Fruit fly (Drosophila melanogaster) whole organism, embryonic: ENCODE results near the gene CG3032.
A peak's percentile ranks its signal among the peaks of the same experiment; 100 is the strongest.

ENCODE experiments used
- CG10147 ChIP-seq: fragments of 200-800 bp; sonication (Bioruptor generic); optimal IDR thresholded peaks from 2 replicates; lab custom pipeline; 2019; ENCODE audit warnings: missing biosample characterization, mild to moderate bottlenecking, missing genetic modification characterization, moderate library complexity
- CG11504 ChIP-seq: fragments of 200-800 bp; sonication (Bioruptor generic); optimal IDR thresholded peaks from 3 replicates; lab custom pipeline; 2019; ENCODE audit warnings: missing biosample characterization, mild to moderate bottlenecking, missing genetic modification characterization, moderate library complexity
- CG11696 ChIP-seq: fragments of 200-800 bp; sonication (Bioruptor generic); IDR thresholded peaks from 2 replicates; pipeline ENCODE4 v1.3.6; 2022; ENCODE audit warnings: missing biosample characterization, missing genetic modification characterization
- CG14965 ChIP-seq: fragments of 200-800 bp; sonication (Bioruptor generic); optimal IDR thresholded peaks from 2 replicates; lab custom pipeline; 2016; ENCODE audit warnings: missing biosample characterization, missing genetic modification characterization, borderline replicate concordance
- CG1647 ChIP-seq: fragments of 200-800 bp; sonication (Bioruptor generic); optimal IDR thresholded peaks from 3 replicates; lab custom pipeline; 2016; ENCODE audit warnings: missing biosample characterization, missing genetic modification characterization
- CG18619 ChIP-seq: fragments of 200-800 bp; sonication (Bioruptor generic); optimal IDR thresholded peaks from 3 replicates; lab custom pipeline; 2017; ENCODE audit warnings: missing biosample characterization, mild to moderate bottlenecking, missing genetic modification characterization
- CG30020 ChIP-seq: fragments of 200-800 bp; optimal IDR thresholded peaks from 2 replicates; lab custom pipeline; 2019; ENCODE audit warnings: missing biosample characterization, mild to moderate bottlenecking, missing genetic modification characterization, moderate library complexity
- CG3163 ChIP-seq: fragments of 200-800 bp; sonication (Bioruptor generic); optimal IDR thresholded peaks from 3 replicates; lab custom pipeline; 2016; ENCODE audit warnings: missing biosample characterization, missing genetic modification characterization
- CG5953 ChIP-seq: fragments of 200-800 bp; sonication (Bioruptor generic); IDR thresholded peaks from 2 replicates; pipeline ENCODE4 v1.3.6; 2022; ENCODE audit warnings: missing biosample characterization, missing genetic modification characterization
- CG6175 ChIP-seq: fragments of 200-800 bp; sonication (Bioruptor generic); IDR thresholded peaks from 3 replicates; pipeline ENCODE4 v1.3.6; 2022; ENCODE audit warnings: missing biosample characterization, missing genetic modification characterization
- CG6272 ChIP-seq: fragments of 200-800 bp; sonication (Bioruptor generic); IDR thresholded peaks from 2 replicates; pipeline ENCODE4 v1.3.6; 2022; ENCODE audit warnings: missing biosample characterization, missing genetic modification characterization
- CG6689 ChIP-seq: fragments of 200-800 bp; sonication (Bioruptor generic); IDR thresholded peaks from 2 replicates; pipeline ENCODE4 v1.3.6; 2022; ENCODE audit warnings: missing biosample characterization, missing genetic modification characterization
- CG7745 ChIP-seq: fragments of 200-800 bp; sonication (Bioruptor generic); optimal IDR thresholded peaks from 2 replicates; lab custom pipeline; 2018; ENCODE audit warnings: missing biosample characterization, mild to moderate bottlenecking, missing genetic modification characterization, moderate library complexity
- CG7839 ChIP-seq: fragments of 200-800 bp; sonication (Bioruptor generic); optimal IDR thresholded peaks from 3 replicates; lab custom pipeline; 2018; ENCODE audit warnings: missing biosample characterization, mild to moderate bottlenecking, missing genetic modification characterization, moderate library complexity
- CG8281 ChIP-seq: fragments of 200-800 bp; sonication (Bioruptor generic); optimal IDR thresholded peaks from 2 replicates; lab custom pipeline; 2018; ENCODE audit warnings: missing biosample characterization, mild to moderate bottlenecking, missing genetic modification characterization, moderate library complexity
- CG8290 ChIP-seq, 3 experiments: fragments of 200-800 bp; sonication (Bioruptor generic); optimal IDR thresholded peaks; 2 replicates each; lab custom pipeline; 2016 to 2019; ENCODE audit warnings: missing biosample characterization in 3 of 3, missing genetic modification characterization in 3 of 3, mild to moderate bottlenecking in 2 of 3, moderate library complexity in 1 of 3
- CG9215 ChIP-seq: fragments of 200-800 bp; sonication (Bioruptor generic); IDR thresholded peaks from 2 replicates; pipeline ENCODE4 v1.3.6; 2022; ENCODE audit warnings: missing biosample characterization, missing genetic modification characterization
- CG9437 ChIP-seq: fragments of 200-800 bp; sonication (Bioruptor generic); optimal IDR thresholded peaks from 2 replicates; lab custom pipeline; 2018; ENCODE audit warnings: missing biosample characterization, mild to moderate bottlenecking, missing genetic modification characterization
- CG9817 ChIP-seq: fragments of 200-800 bp; sonication (Bioruptor generic); optimal IDR thresholded peaks from 2 replicates; lab custom pipeline; 2018; ENCODE audit warnings: missing biosample characterization, mild to moderate bottlenecking, missing genetic modification characterization, moderate library complexity
- Fer1 ChIP-seq: fragments of 200-800 bp; sonication (Bioruptor generic); optimal IDR thresholded peaks from 2 replicates; lab custom pipeline; 2017; ENCODE audit warnings: missing biosample characterization, mild to moderate bottlenecking, missing genetic modification characterization
- Jarid2 ChIP-seq: fragments of 200-800 bp; sonication (Bioruptor generic); optimal IDR thresholded peaks from 3 replicates; lab custom pipeline; 2017; ENCODE audit warnings: mild to moderate bottlenecking, missing biosample characterization, missing genetic modification reagents, missing genetic modification characterization
- NfI ChIP-seq: fragments of 200-800 bp; sonication (Bioruptor generic); optimal IDR thresholded peaks from 3 replicates; lab custom pipeline; 2018; ENCODE audit warnings: missing biosample characterization, mild to moderate bottlenecking, missing genetic modification characterization, moderate library complexity
- Optix ChIP-seq: fragments of 200-800 bp; sonication (Bioruptor generic); IDR thresholded peaks from 3 replicates; pipeline ENCODE4 v1.3.6; 2022; ENCODE audit warnings: missing biosample characterization, missing genetic modification characterization
- Xrp1 ChIP-seq: fragments of 200-800 bp; sonication (Bioruptor generic); IDR thresholded peaks from 2 replicates; pipeline ENCODE4 v1.3.6; 2022; ENCODE audit warnings: missing biosample characterization, missing genetic modification characterization
- abd-A ChIP-seq: fragments of 200-800 bp; sonication (Bioruptor generic); optimal IDR thresholded peaks from 3 replicates; lab custom pipeline; 2019; ENCODE audit warnings: missing biosample characterization, mild to moderate bottlenecking, missing genetic modification characterization, moderate library complexity
- ara ChIP-seq: fragments of 200-800 bp; sonication (Bioruptor generic); IDR thresholded peaks from 2 replicates; pipeline ENCODE4 v1.3.6; 2022; ENCODE audit warnings: missing biosample characterization, missing genetic modification characterization
- chm ChIP-seq: fragments of 200-800 bp; sonication (Bioruptor generic); IDR thresholded peaks from 2 replicates; pipeline ENCODE4 v1.3.6; 2022; ENCODE audit warnings: missing biosample characterization, missing genetic modification characterization
- dpn ChIP-seq, 2 experiments: fragments of 200-800 bp; sonication (Bioruptor generic); optimal IDR thresholded peaks; 3 replicates each; lab custom pipeline; 2016; ENCODE audit warnings: missing biosample characterization in 2 of 2, missing genetic modification characterization in 2 of 2
- eve ChIP-seq, 2 experiments: fragments of >200 bp; optimal IDR thresholded peaks; 2 replicates each; lab custom pipeline; 2017; ENCODE audit warnings: missing biosample characterization in 2 of 2, missing genetic modification characterization in 2 of 2
- eyg ChIP-seq: fragments of 200-800 bp; sonication (Bioruptor generic); optimal IDR thresholded peaks from 3 replicates; lab custom pipeline; 2016; ENCODE audit warnings: missing biosample characterization, missing genetic modification characterization
- gro ChIP-seq: fragments of 200-800 bp; sonication (Bioruptor generic); optimal IDR thresholded peaks from 2 replicates; lab custom pipeline; 2016; ENCODE audit warnings: missing biosample characterization, missing genetic modification characterization
- gsb-n ChIP-seq: fragments of 200-800 bp; sonication (Bioruptor generic); optimal IDR thresholded peaks from 3 replicates; lab custom pipeline; 2018; ENCODE audit warnings: missing biosample characterization, mild to moderate bottlenecking, missing genetic modification characterization
- hb ChIP-seq: fragments of 200-800 bp; sonication (Bioruptor generic); IDR thresholded peaks from 3 replicates; pipeline ENCODE4 v1.3.6; 2022; ENCODE audit warnings: missing biosample characterization, missing genetic modification characterization; ENCODE audit not compliant: partially characterized antibody
- hbn ChIP-seq: fragments of 200-800 bp; sonication (Bioruptor generic); IDR thresholded peaks from 2 replicates; pipeline ENCODE4 v1.3.6; 2022; ENCODE audit warnings: missing biosample characterization, missing genetic modification characterization; ENCODE audit not compliant: partially characterized antibody
- insv ChIP-seq, 2 experiments: fragments of 200-800 bp; sonication (Bioruptor generic); optimal IDR thresholded peaks; 3 replicates each; lab custom pipeline; 2016 to 2018; ENCODE audit warnings: missing biosample characterization in 2 of 2, missing genetic modification characterization in 2 of 2
- inv ChIP-seq: fragments of 200-800 bp; sonication (Bioruptor generic); IDR thresholded peaks from 2 replicates; pipeline ENCODE4 v1.3.6; 2022; ENCODE audit warnings: missing biosample characterization, missing genetic modification characterization; ENCODE audit not compliant: partially characterized antibody
- jing ChIP-seq: fragments of 200-800 bp; sonication (Bioruptor generic); optimal IDR thresholded peaks from 2 replicates; lab custom pipeline; 2018; ENCODE audit warnings: missing biosample characterization, mild to moderate bottlenecking, missing genetic modification characterization
- jumu ChIP-seq: fragments of 200-800 bp; sonication (Bioruptor generic); optimal IDR thresholded peaks from 3 replicates; lab custom pipeline; 2016; ENCODE audit warnings: missing biosample characterization, missing genetic modification characterization
- kni ChIP-seq: fragments of 200-800 bp; sonication (Bioruptor generic); optimal IDR thresholded peaks from 3 replicates; lab custom pipeline; 2017; ENCODE audit warnings: mild to moderate bottlenecking, missing biosample characterization, missing genetic modification reagents, missing genetic modification characterization
- onecut ChIP-seq: fragments of 200-800 bp; sonication (Bioruptor generic); IDR thresholded peaks from 2 replicates; pipeline ENCODE4 v1.3.6; 2022; ENCODE audit warnings: missing biosample characterization, missing genetic modification characterization
- p53 ChIP-seq: fragments of 200-800 bp; sonication (Bioruptor generic); optimal IDR thresholded peaks from 2 replicates; lab custom pipeline; 2016; ENCODE audit warnings: missing biosample characterization, missing genetic modification characterization
- ranshi ChIP-seq: fragments of 200-800 bp; sonication (Bioruptor generic); IDR thresholded peaks from 2 replicates; pipeline ENCODE4 v1.3.6; 2022; ENCODE audit warnings: missing biosample characterization, missing genetic modification characterization
- repo ChIP-seq: fragments of 200-800 bp; sonication (Bioruptor generic); optimal IDR thresholded peaks from 2 replicates; lab custom pipeline; 2016; ENCODE audit warnings: missing biosample characterization, missing genetic modification characterization
- schlank ChIP-seq: fragments of 200-800 bp; sonication (Bioruptor generic); optimal IDR thresholded peaks from 2 replicates; lab custom pipeline; 2018; ENCODE audit warnings: missing biosample characterization, mild to moderate bottlenecking, missing genetic modification characterization
- tll ChIP-seq, 2 experiments: fragments of 200-800 bp in 1 of 2; fragments of >200 bp in 1 of 2; sonication (Bioruptor generic) in 1 of 2; optimal IDR thresholded peaks; 2 replicates each; lab custom pipeline; 2017 to 2019; ENCODE audit warnings: missing biosample characterization in 2 of 2, missing genetic modification characterization in 2 of 2, mild to moderate bottlenecking in 1 of 2, moderate library complexity in 1 of 2
- unpg ChIP-seq: fragments of 200-800 bp; sonication (Bioruptor generic); optimal IDR thresholded peaks from 3 replicates; lab custom pipeline; 2018; ENCODE audit warnings: missing biosample characterization, mild to moderate bottlenecking, missing genetic modification characterization, moderate library complexity
- wdn ChIP-seq: fragments of 200-800 bp; sonication (Bioruptor generic); IDR thresholded peaks from 2 replicates; pipeline ENCODE4 v1.3.6; 2022; ENCODE audit warnings: missing biosample characterization, missing genetic modification characterization
- zfh2 ChIP-seq: fragments of 200-800 bp; sonication (Bioruptor generic); optimal IDR thresholded peaks from 2 replicates; lab custom pipeline; 2016; ENCODE audit warnings: missing biosample characterization, missing genetic modification characterization

CG3032 gene

dm6 chrX:7011063-7011743 is 2.5 kb downstream of the CG3032 start, which contains the start of the genes cm, sloth1 and sloth2 (continued):
- TF ChIP-seq CG5953 (peak; percentile 82), CG7839 (tag; lab: Kevin White, UChicago) (peak; percentile 86), ranshi (peak; percentile 87), Optix (peak; percentile 84), CG7745 (no peak), CG6689 (peak; percentile 83), insv (GFP tag; optimal IDR thresholded peaks at IDR 0.05; lab: Kevin White, UChicago) (peak in 1 of 2 experiments; percentile 69), jumu (GFP tag; lab: Kevin White, UChicago) (peak; percentile 82), CG9437 (GFP tag; lab: Kevin White, UChicago) (peak; percentile 55), jing (GFP tag; lab: Kevin White, UChicago) (peak; percentile 70), CG14965 (GFP tag; lab: Kevin White, UChicago) (no peak), chm (peak; percentile 86), CG9817 (peak; percentile 90), repo (peak; percentile 75), p53 (GFP tag; lab: Kevin White, UChicago) (peak; percentile 26), NfI (GFP tag; lab: Kevin White, UChicago) (peak; percentile 86), gro (peak; percentile 91), Xrp1 (peak; percentile 91), ara (GFP tag; lab: Robert Waterston, UW) (peak; percentile 76; the same call in 1 of the 2 replicates), CG11504 (tag; lab: Kevin White, UChicago) (peak; percentile 80), dpn (GFP tag; optimal IDR thresholded peaks at IDR 0.05; lab: Kevin White, UChicago) (peak; percentile 86 to 89), tll (GFP tag; optimal IDR thresholded peaks at IDR 0.05; lab: Kevin White, UChicago) (no peak), hb (GFP tag; lab: Robert Waterston, UW) (peak; percentile 63; the same call in 1 of the 3 replicates), CG3163 (peak; percentile 55), abd-A (peak; percentile 20), CG11696 (GFP tag; lab: Robert Waterston, UW) (peak; percentile 58; the same call in 1 of the 2 replicates), kni (GFP tag; lab: Kevin White, UChicago) (peak; percentile 74), CG30020 (tag; lab: Kevin White, UChicago) (peak; percentile 69), CG8290 (GFP tag; optimal IDR thresholded peaks at IDR 0.05; lab: Kevin White, UChicago) (peak; percentile 85), CG8290 (tag; optimal IDR thresholded peaks at IDR 0.05; lab: Kevin White, UChicago) (peak; percentile 55 to 93), Fer1 (GFP tag; lab: Kevin White, UChicago) (peak; percentile 78), CG1647 (GFP tag; lab: Kevin White, UChicago) (peak; percentile 59), gsb-n (peak; percentile 93), CG8281 (tag; lab: Kevin White, UChicago) (peak; percentile 51), unpg (peak; percentile 87), schlank (tag; lab: Kevin White, UChicago) (peak; percentile 63), CG18619 (GFP tag; lab: Kevin White, UChicago) (peak; percentile 73), inv (peak; percentile 76), eve (GFP tag; optimal IDR thresholded peaks at IDR 0.05; lab: Kevin White, UChicago) (no peak), wdn (GFP tag; lab: Robert Waterston, UW) (peak; percentile 81), Jarid2 (peak; percentile 28), CG6272 (GFP tag; lab: Robert Waterston, UW) (peak; percentile 91), CG9215 (GFP tag; lab: Robert Waterston, UW) (peak; percentile 86), zfh2 (peak; percentile 92), CG10147 (GFP tag; lab: Kevin White, UChicago) (peak; percentile 77), hbn (peak; percentile 82), eyg (peak; percentile 62), CG6175 (GFP tag; lab: Robert Waterston, UW) (no peak; the same call in 2 of the 3 replicates), onecut (GFP tag; lab: Robert Waterston, UW) (peak; percentile 68)
